Worm (Caenorhabditis elegans) whole organism, L4 larva: Measurements from ENCODE around the gene W05H9.2.

ENCODE experiments used
- F10B5.3 ChIP-seq: sonication (generic microtip); optimal IDR thresholded peaks from 2 replicates; lab custom pipeline; 2016; ENCODE audit warnings: mild to moderate bottlenecking, missing genetic modification characterization, missing compliant biosample characterization
- R02D3.7 ChIP-seq: fragments of 150-350 bp; sonication (generic microtip); optimal IDR thresholded peaks from 3 replicates; lab custom pipeline; 2014; ENCODE audit warnings: missing biosample characterization, missing genetic modification characterization
- T20F7.1 ChIP-seq: fragments of 200-800 bp; sonication (Bioruptor generic); optimal IDR thresholded peaks from 2 replicates; lab custom pipeline; 2018; ENCODE audit warnings: mild to moderate bottlenecking, missing genetic modification characterization, missing compliant biosample characterization
- T26A8.4 ChIP-seq: fragments of 200-800 bp; sonication (Bioruptor generic); IDR thresholded peaks from 2 replicates; pipeline ENCODE4 v1.3.6; 2022; ENCODE audit warnings: missing genetic modification characterization, missing compliant biosample characterization
- Y5F2A.4 ChIP-seq: fragments of 200-800 bp; sonication (Bioruptor generic); optimal IDR thresholded peaks from 2 replicates; lab custom pipeline; 2018; ENCODE audit warnings: mild to moderate bottlenecking, missing genetic modification characterization, missing compliant biosample characterization
- Y75B8A.6 ChIP-seq: fragments of 200-800 bp; sonication (Bioruptor generic); IDR thresholded peaks from 2 replicates; pipeline ENCODE4 v1.3.6; 2022; ENCODE audit warnings: missing genetic modification reagents, missing genetic modification characterization, missing compliant biosample characterization
- attf-4 ChIP-seq: sonication (generic microtip); optimal IDR thresholded peaks from 3 replicates; lab custom pipeline; 2017; ENCODE audit warnings: missing biosample characterization, missing genetic modification characterization
- ceh-28 ChIP-seq: fragments of 150-350 bp; optimal IDR thresholded peaks from 2 replicates; lab custom pipeline; 2014; ENCODE audit warnings: missing biosample characterization, missing genetic modification reagents, missing genetic modification characterization
- ceh-44 ChIP-seq: fragments of 200-800 bp; sonication (Bioruptor generic); IDR thresholded peaks from 2 replicates; pipeline ENCODE4 v1.3.6; 2022; ENCODE audit warnings: missing genetic modification reagents, missing genetic modification characterization, missing compliant biosample characterization
- ceh-62 ChIP-seq: sonication (generic microtip); optimal IDR thresholded peaks from 2 replicates; lab custom pipeline; 2017; ENCODE audit warnings: missing biosample characterization, missing genetic modification characterization
- ceh-82 ChIP-seq: sonication (generic microtip); optimal IDR thresholded peaks from 2 replicates; lab custom pipeline; 2017; ENCODE audit warnings: missing biosample characterization, missing genetic modification characterization
- daf-16 ChIP-seq, 3 experiments: sonication (generic microtip); optimal IDR thresholded peaks; 2 replicates each; lab custom pipeline; 2016 to 2017; ENCODE audit warnings: missing genetic modification characterization in 3 of 3, missing genetic modification reagents in 3 of 3, mild to moderate bottlenecking in 2 of 3, missing compliant biosample characterization in 2 of 3, missing biosample characterization in 1 of 3, moderate library complexity in 1 of 3
- daf-8 ChIP-seq: fragments of 200-800 bp; sonication (Bioruptor generic); IDR thresholded peaks from 2 replicates; pipeline ENCODE4 v1.3.6; 2022; ENCODE audit warnings: missing genetic modification characterization, missing compliant biosample characterization
- dmd-6 ChIP-seq: fragments of 200-800 bp; sonication (Bioruptor generic); IDR thresholded peaks from 2 replicates; pipeline ENCODE4 v1.3.6; 2022; ENCODE audit warnings: missing genetic modification reagents, missing genetic modification characterization, missing compliant biosample characterization
- dve-1 ChIP-seq: sonication (generic microtip); optimal IDR thresholded peaks from 2 replicates; lab custom pipeline; 2017; ENCODE audit warnings: antibody characterized with exemption, mild to moderate bottlenecking, missing genetic modification characterization, missing compliant biosample characterization; ENCODE audit not compliant: insufficient read depth
- gei-8 ChIP-seq: fragments of 200-800 bp; sonication (Bioruptor generic); optimal IDR thresholded peaks from 2 replicates; lab custom pipeline; 2018; ENCODE audit warnings: mild to moderate bottlenecking, missing genetic modification characterization, missing compliant biosample characterization
- hif-1 ChIP-seq, 2 experiments: sonication (generic microtip); optimal IDR thresholded peaks; 2 replicates each; lab custom pipeline; 2016 to 2017; ENCODE audit warnings: missing compliant biosample characterization in 2 of 2, missing genetic modification characterization in 2 of 2, missing genetic modification reagents in 2 of 2, missing genotype in 2 of 2, mild to moderate bottlenecking in 1 of 2
- hlh-11 ChIP-seq: fragments of 200-800 bp; sonication (Bioruptor generic); optimal IDR thresholded peaks from 2 replicates; lab custom pipeline; 2018; ENCODE audit warnings: mild to moderate bottlenecking, missing genetic modification characterization, missing compliant biosample characterization
- hlh-30 ChIP-seq: sonication (generic microtip); optimal IDR thresholded peaks from 2 replicates; lab custom pipeline; 2017; ENCODE audit warnings: antibody characterized with exemption, mild to moderate bottlenecking, missing genetic modification characterization, missing compliant biosample characterization; ENCODE audit not compliant: insufficient read depth
- jun-1 ChIP-seq: fragments of 150-350 bp; optimal IDR thresholded peaks from 2 replicates; lab custom pipeline; 2014; ENCODE audit warnings: missing biosample characterization, missing genetic modification reagents, missing genetic modification characterization
- lin-15B ChIP-seq: fragments of 150-350 bp; sonication (generic microtip); optimal IDR thresholded peaks from 3 replicates; lab custom pipeline; 2014; ENCODE audit warnings: missing biosample characterization, missing genetic modification characterization
- lin-38 ChIP-seq: fragments of 200-800 bp; sonication (Bioruptor generic); IDR thresholded peaks from 2 replicates; pipeline ENCODE4 v1.3.6; 2022; ENCODE audit warnings: missing genetic modification reagents, missing genetic modification characterization, missing compliant biosample characterization
- lin-39 ChIP-seq: fragments of 150-350 bp; optimal IDR thresholded peaks from 2 replicates; lab custom pipeline; 2014; ENCODE audit warnings: missing biosample characterization, missing genetic modification reagents, missing genetic modification characterization
- mdt-29 ChIP-seq: fragments of 200-800 bp; sonication (Bioruptor generic); IDR thresholded peaks from 2 replicates; pipeline ENCODE4 v1.3.6; 2022; ENCODE audit warnings: missing genetic modification reagents, missing genetic modification characterization, missing compliant biosample characterization
- mep-1 ChIP-seq: fragments of 150-350 bp; sonication (generic microtip); optimal IDR thresholded peaks from 3 replicates; lab custom pipeline; 2014; ENCODE audit warnings: missing biosample characterization, missing genetic modification characterization
- nhr-10 ChIP-seq: fragments of 150-350 bp; optimal IDR thresholded peaks from 2 replicates; lab custom pipeline; 2014; ENCODE audit warnings: missing biosample characterization, missing genetic modification characterization
- nhr-102 ChIP-seq: sonication (generic microtip); optimal IDR thresholded peaks from 2 replicates; lab custom pipeline; 2016; ENCODE audit warnings: mild to moderate bottlenecking, missing genetic modification characterization, moderate library complexity, missing compliant biosample characterization
- nhr-28 ChIP-seq: fragments of 150-350 bp; optimal IDR thresholded peaks from 2 replicates; lab custom pipeline; 2014; ENCODE audit warnings: missing biosample characterization, missing genetic modification characterization
- nhr-42 ChIP-seq: fragments of 200-800 bp; sonication (Bioruptor generic); IDR thresholded peaks from 2 replicates; pipeline ENCODE4 v1.3.6; 2022; ENCODE audit warnings: missing genetic modification characterization, missing compliant biosample characterization
- nhr-77 ChIP-seq: fragments of 150-350 bp; optimal IDR thresholded peaks from 2 replicates; lab custom pipeline; 2014; ENCODE audit warnings: missing biosample characterization, missing genetic modification characterization
- pha-4 ChIP-seq, 2 experiments: fragments of 150-350 bp in 1 of 2; fragments of 200-800 bp in 1 of 2; sonication (Bioruptor generic) in 1 of 2; IDR thresholded peaks in 1 of 2; optimal IDR thresholded peaks in 1 of 2; 2 replicates each; pipeline versions ENCODE4 v1.3.6 to Lab custom; 2014 to 2022; ENCODE audit warnings: missing genetic modification characterization in 2 of 2, missing genetic modification reagents in 2 of 2, missing biosample characterization in 1 of 2, missing compliant biosample characterization in 1 of 2
- php-3 ChIP-seq: fragments of 200-800 bp; sonication (Bioruptor generic); IDR thresholded peaks from 2 replicates; pipeline ENCODE4 v1.3.6; 2022; ENCODE audit warnings: missing genetic modification reagents, missing genetic modification characterization, missing compliant biosample characterization
- saeg-2 ChIP-seq: fragments of 200-800 bp; sonication (Bioruptor generic); IDR thresholded peaks from 2 replicates; pipeline ENCODE4 v1.3.6; 2022; ENCODE audit warnings: missing genetic modification reagents, missing genetic modification characterization, missing compliant biosample characterization
- skn-1 ChIP-seq: fragments of 150-350 bp; optimal IDR thresholded peaks from 2 replicates; lab custom pipeline; 2014; ENCODE audit warnings: missing biosample characterization, missing genetic modification characterization
- tra-1 ChIP-seq: fragments of 200-800 bp; sonication (Bioruptor generic); IDR thresholded peaks from 2 replicates; pipeline ENCODE4 v1.3.6; 2022; ENCODE audit warnings: missing genetic modification reagents, missing genetic modification characterization, missing compliant biosample characterization
- vab-7 ChIP-seq: fragments of 200-800 bp; sonication (Bioruptor generic); IDR thresholded peaks from 2 replicates; pipeline ENCODE4 v1.3.6; 2022; ENCODE audit warnings: missing genetic modification reagents, missing genetic modification characterization, missing compliant biosample characterization
- zfp-3 ChIP-seq: fragments of 200-800 bp; sonication (Bioruptor generic); conservative IDR thresholded peaks from 2 replicates; pipeline ENCODE4 v1.3.6; 2022; ENCODE audit warnings: missing genetic modification reagents, missing genetic modification characterization, missing compliant biosample characterization
- ztf-11 ChIP-seq: fragments of 150-350 bp; optimal IDR thresholded peaks from 2 replicates; lab custom pipeline; 2014; ENCODE audit warnings: missing biosample characterization, missing genetic modification characterization
- ztf-7 ChIP-seq: fragments of 150-350 bp; optimal IDR thresholded peaks from 2 replicates; lab custom pipeline; 2014; ENCODE audit warnings: missing biosample characterization, missing genetic modification characterization

The W05H9.2 gene

ce11 chrX:6273772-6274171, 6.9 kb downstream of the W05H9.2 start:
- no peak for TF ChIP-seq F10B5.3 (tag; lab: Kevin White, UChicago)
- no peak for TF ChIP-seq ztf-11 (tag; lab: Kevin White, UChicago)
- no peak for TF ChIP-seq mdt-29 (GFP tag; lab: Robert Waterston, UW)
- no peak for TF ChIP-seq attf-4 (tag; lab: Kevin White, UChicago)
- no peak for TF ChIP-seq hlh-30 (tag; lab: Kevin White, UChicago)
- no peak for TF ChIP-seq saeg-2
- TF ChIP-seq zfp-3 (GFP tag; lab: Robert Waterston, UW), result peak; percentile 69; the same call in 1 of the 2 replicates
- peak; percentile 8; the same call in 1 of the 2 replicates for TF ChIP-seq T26A8.4 (GFP tag; lab: Robert Waterston, UW)
- TF ChIP-seq lin-39, result no peak
- no peak for TF ChIP-seq R02D3.7 (tag; lab: Kevin White, UChicago)
- no peak for TF ChIP-seq gei-8 (GFP tag; lab: Kevin White, UChicago)
- TF ChIP-seq ceh-28 (tag; lab: Kevin White, UChicago), result no peak
- no peak for TF ChIP-seq nhr-42 (GFP tag; lab: Robert Waterston, UW)
- peak; percentile 63; the same call in 1 of the 2 replicates for TF ChIP-seq pha-4 (GFP tag; IDR thresholded peaks at IDR 0.05; lab: Robert Waterston, UW)
- no peak for TF ChIP-seq pha-4 (tag; optimal IDR thresholded peaks at IDR 0.05; lab: Kevin White, UChicago)
- TF ChIP-seq dve-1 (tag; lab: Kevin White, UChicago), result peak; percentile 63
- TF ChIP-seq skn-1, result no peak
- no peak for TF ChIP-seq daf-16 (GFP tag; optimal IDR thresholded peaks at IDR 0.05; lab: Kevin White, UChicago)
- TF ChIP-seq daf-16 (tag; optimal IDR thresholded peaks at IDR 0.05; lab: Kevin White, UChicago), result peak; percentile 29
- no peak for TF ChIP-seq nhr-77 (tag; lab: Kevin White, UChicago)

DNA sequence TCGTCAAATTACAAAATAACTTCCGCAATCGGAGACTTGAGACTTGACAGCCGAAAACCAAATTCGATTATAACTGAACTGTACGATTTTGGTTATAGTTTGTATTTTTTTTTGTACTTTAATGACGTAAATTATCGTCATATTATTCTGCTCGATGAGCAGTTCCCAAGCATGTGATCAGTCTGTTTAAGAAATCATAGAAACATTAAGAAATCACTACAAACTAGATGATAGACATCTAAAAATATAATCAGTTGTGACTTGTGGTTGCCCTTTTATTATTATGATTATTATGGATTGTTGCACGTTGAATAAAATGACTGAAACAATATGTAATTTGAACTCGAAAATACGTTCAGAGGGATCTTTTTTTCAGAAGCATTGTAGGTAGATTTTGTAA, 7.4 kb downstream of the W05H9.2 start:
- TF ChIP-seq Y5F2A.4 (GFP tag; lab: Kevin White, UChicago) (no peak), ceh-62 (tag; lab: Kevin White, UChicago) (no peak), dmd-6 (peak; percentile 68), daf-8 (GFP tag; lab: Robert Waterston, UW) (no peak), nhr-77 (tag; lab: Kevin White, UChicago) (peak; percentile 62), nhr-28 (peak; percentile 96), jun-1 (tag; lab: Kevin White, UChicago) (no peak), lin-15B (no peak), nhr-102 (tag; lab: Kevin White, UChicago) (peak; percentile 30), T20F7.1 (GFP tag; lab: Kevin White, UChicago) (no peak), daf-16 (GFP tag; optimal IDR thresholded peaks at IDR 0.05; lab: Kevin White, UChicago) (no peak), daf-16 (tag; optimal IDR thresholded peaks at IDR 0.05; lab: Kevin White, UChicago) (peak; percentile 77), lin-39 (no peak), ceh-44 (GFP tag; lab: Robert Waterston, UW) (no peak), hlh-11 (tag; lab: Kevin White, UChicago) (peak; percentile 70), vab-7 (GFP tag; lab: Robert Waterston, UW) (no peak), skn-1 (no peak), lin-38 (GFP tag; lab: Robert Waterston, UW) (no peak), ceh-82 (no peak), mdt-29 (GFP tag; lab: Robert Waterston, UW) (0 out of 2 replicates have a peak, but pooled peaks have one; percentile 9), hlh-30 (tag; lab: Kevin White, UChicago) (peak; percentile 53), tra-1 (GFP tag; lab: Robert Waterston, UW) (no peak; the same call in 1 of the 2 replicates), Y75B8A.6 (no peak), pha-4 (GFP tag; IDR thresholded peaks at IDR 0.05; lab: Robert Waterston, UW) (peak; percentile 10; the same call in 1 of the 2 replicates), pha-4 (tag; optimal IDR thresholded peaks at IDR 0.05; lab: Kevin White, UChicago) (no peak), php-3 (GFP tag; lab: Robert Waterston, UW) (peak; percentile 67), dve-1 (tag; lab: Kevin White, UChicago) (peak; percentile 88), ztf-7 (peak; percentile 56), hif-1 (tag; optimal IDR thresholded peaks at IDR 0.05; lab: Kevin White, UChicago) (peak in 1 of 2 experiments; percentile 36), nhr-10 (tag; lab: Kevin White, UChicago) (no peak), mep-1 (peak; percentile 52), attf-4 (tag; lab: Kevin White, UChicago) (no peak)
